Fruit fly (Drosophila melanogaster) Kc167 (cell line): ENCODE results near the gene TTLL15.

Source experiments
- h ChIP-seq: fragments of >200 bp; optimal IDR thresholded peaks from 3 replicates; lab custom pipeline; 2018; ENCODE audit warnings: missing external identifiers
- insv ChIP-seq: fragments of >200 bp; optimal IDR thresholded peaks from 3 replicates; lab custom pipeline; 2018; ENCODE audit warnings: missing external identifiers
- psq ChIP-seq: fragments of >200 bp; optimal IDR thresholded peaks from 2 replicates; lab custom pipeline; 2017; ENCODE audit warnings: missing external identifiers

dm6 chr3R:10834893-10835292 lies 19.8 kb downstream of the TTLL15 start:
- no peak for TF ChIP-seq psq (lab: Kevin White, UChicago)
- TF ChIP-seq insv (lab: Kevin White, UChicago) = no peak
- TF ChIP-seq h (lab: Kevin White, UChicago) = no peak
